2 worm cellular contexts compared by ENCODE assay signal in genomic region chrV:123915-124314, ce11.
TF ChIP-seq lines count a peak whose summit lies in the region.

No protein-coding gene starts in this region.

TF ChIP-seq in whole organism, L4 larva, 104 proteins besides CTCF, POLR2A, EP300 and RAD21:
- peak; percentile 29 for TF ChIP-seq F49E8.2 (tag; optimal IDR thresholded peaks at IDR 0.05; lab: Kevin White, UChicago; ENCODE audit: borderline replicate concordance)
- 0 out of 2 replicates have a peak, but pooled peaks have one; percentile 18 for TF ChIP-seq arid-1 (GFP tag; conservative IDR thresholded peaks at IDR 0.05; lab: Robert Waterston, UW)
- no peak for TF ChIP-seq dmd-9 (GFP tag; IDR thresholded peaks at IDR 0.05; lab: Robert Waterston, UW)
- peak; percentile 56 for TF ChIP-seq lim-7 (GFP tag; IDR thresholded peaks at IDR 0.05; lab: Robert Waterston, UW)
- TF ChIP-seq dmd-6 (GFP tag; IDR thresholded peaks at IDR 0.05; lab: Robert Waterston, UW): no peak
- no peak for TF ChIP-seq D1046.2 (GFP tag; IDR thresholded peaks at IDR 0.05; lab: Robert Waterston, UW)
- TF ChIP-seq madf-5 (GFP tag; IDR thresholded peaks at IDR 0.05; lab: Robert Waterston, UW): no peak
- TF ChIP-seq lin-38 (GFP tag; IDR thresholded peaks at IDR 0.05; lab: Robert Waterston, UW): peak; percentile 24
- peak; percentile 70 for TF ChIP-seq aha-1 (tag; lab: Kevin White, UChicago)
- no peak for TF ChIP-seq mep-1 (tag; optimal IDR thresholded peaks at IDR 0.05; lab: Kevin White, UChicago)
- no peak for TF ChIP-seq nhr-237 (tag; optimal IDR thresholded peaks at IDR 0.05; lab: Kevin White, UChicago)
- no peak for TF ChIP-seq zfp-3 (GFP tag; conservative IDR thresholded peaks at IDR 0.05; lab: Robert Waterston, UW)
- TF ChIP-seq lir-3 (tag; optimal IDR thresholded peaks at IDR 0.05; lab: Kevin White, UChicago): no peak
- TF ChIP-seq duxl-1 (tag; optimal IDR thresholded peaks at IDR 0.05; lab: Kevin White, UChicago; ENCODE audit: poor library complexity): no peak

TF ChIP-seq in whole organism, young adult, 124 proteins besides CTCF, POLR2A, EP300 and RAD21:
- TF ChIP-seq madf-6 (GFP tag; IDR thresholded peaks at IDR 0.05; lab: Robert Waterston, UW) (peak; percentile 48), lsl-1 (GFP tag; optimal IDR thresholded peaks at IDR 0.05; lab: Kevin White, UChicago) (peak; percentile 11), pbrm-1 (GFP tag; IDR thresholded peaks at IDR 0.05; lab: Robert Waterston, UW) (0 out of 2 replicates have a peak, but pooled peaks have one; percentile 14), F49E8.2 (tag; optimal IDR thresholded peaks at IDR 0.05; lab: Kevin White, UChicago; ENCODE audit: insufficient read depth) (peak; percentile 8), Y79H2A.3 (GFP tag; conservative IDR thresholded peaks at IDR 0.05; lab: Robert Waterston, UW) (no peak), lsy-27 (tag; optimal IDR thresholded peaks at IDR 0.05; lab: Kevin White, UChicago; ENCODE audit: borderline replicate concordance, insufficient read depth) (no peak)

Comparison
In these comparisons a context has a peak if more than half of its experiments do, and no peak if none do; other contexts are left out.
1. Of the 7 proteins assayed by ChIP-seq in both whole organism, young adult and whole organism, L4 larva: peak only in whole organism, young adult: none; only in whole organism, L4 larva: none; in both: F49E8.2; in neither: 6.